Fruit fly (Drosophila melanogaster) S2 (cell line): ENCODE results near the gene CG7579.

Experiments
- CG8478 ChIP-seq: fragments of >200 bp; optimal IDR thresholded peaks from 2 replicates; lab custom pipeline; 2018
- CTCF ChIP-seq, 2 experiments: fragments of >200 bp; optimal IDR thresholded peaks; 2 replicates each; lab custom pipeline; 2018

The CG7579 gene

dm6 chr3L:15690711-15691591 is 7.7 kb upstream of the CG7579 start:
- no peak for TF ChIP-seq CTCF (optimal IDR thresholded peaks at IDR 0.05; lab: Kevin White, UChicago)
- no peak for TF ChIP-seq CG8478 (lab: Kevin White, UChicago)

dm6 chr3L:15689518-15689917 is 6.3 kb upstream of the CG7579 start:
- TF ChIP-seq CTCF (optimal IDR thresholded peaks at IDR 0.05; lab: Kevin White, UChicago), result no peak
- no peak for TF ChIP-seq CG8478 (lab: Kevin White, UChicago)

dm6 chr3L:15687802-15688201 is 4.6 kb upstream of the CG7579 start, which contains the start of gene CG34452:
CG34452 (minus strand) TSS chr3L:15687902.
- TF ChIP-seq CG8478 (lab: Kevin White, UChicago) (no peak), CTCF (optimal IDR thresholded peaks at IDR 0.05; lab: Kevin White, UChicago) (no peak)

- TF ChIP-seq CG8478 (lab: Kevin White, UChicago) (no peak), CTCF (optimal IDR thresholded peaks at IDR 0.05; lab: Kevin White, UChicago) (no peak)
Measured at dm6 chr3L:15684017-15684416, 772 bp upstream of the CG7579 start.

dm6 chr3L:15679420-15679819 is 3.8 kb downstream of the CG7579 start, which contains the start of gene CG7304:
CG7304 (plus strand) TSS chr3L:15679720.
- TF ChIP-seq CTCF (optimal IDR thresholded peaks at IDR 0.05; lab: Kevin White, UChicago), result no peak
- TF ChIP-seq CG8478 (lab: Kevin White, UChicago), result no peak

- TF ChIP-seq CG8478 (lab: Kevin White, UChicago) (no peak), CTCF (optimal IDR thresholded peaks at IDR 0.05; lab: Kevin White, UChicago) (no peak)
Measured at dm6 chr3L:15678284-15678683, 5.0 kb downstream of the CG7579 start.

- TF ChIP-seq CTCF (optimal IDR thresholded peaks at IDR 0.05; lab: Kevin White, UChicago), result no peak
- no peak for TF ChIP-seq CG8478 (lab: Kevin White, UChicago)
Measured at dm6 chr3L:15677662-15678061, 5.6 kb downstream of the CG7579 start.

- TF ChIP-seq CTCF (optimal IDR thresholded peaks at IDR 0.05; lab: Kevin White, UChicago), result no peak
Measured at dm6 chr3L:15675111-15675510, 8.1 kb downstream of the CG7579 start.

- TF ChIP-seq CG8478 (lab: Kevin White, UChicago), result no peak
- no peak for TF ChIP-seq CTCF (optimal IDR thresholded peaks at IDR 0.05; lab: Kevin White, UChicago)
Measured at dm6 chr3L:15672800-15673199, 10.4 kb downstream of the CG7579 start.

dm6 chr3L:15670455-15670854 is 12.8 kb downstream of the CG7579 start:
- TF ChIP-seq CTCF (optimal IDR thresholded peaks at IDR 0.05; lab: Kevin White, UChicago) (no peak), CG8478 (lab: Kevin White, UChicago) (no peak)

- TF ChIP-seq CG8478 (lab: Kevin White, UChicago) (no peak), CTCF (optimal IDR thresholded peaks at IDR 0.05; lab: Kevin White, UChicago) (no peak)
Measured at dm6 chr3L:15669939-15670338, 13.3 kb downstream of the CG7579 start.

dm6 chr3L:15665741-15666140 is 17.5 kb downstream of the CG7579 start:
- TF ChIP-seq CG8478 (lab: Kevin White, UChicago) (no peak), CTCF (optimal IDR thresholded peaks at IDR 0.05; lab: Kevin White, UChicago) (no peak)

- TF ChIP-seq CG8478 (lab: Kevin White, UChicago) (no peak), CTCF (optimal IDR thresholded peaks at IDR 0.05; lab: Kevin White, UChicago) (no peak)
Measured at dm6 chr3L:15664199-15664794, 18.9 kb downstream of the CG7579 start.

- TF ChIP-seq CG8478 (lab: Kevin White, UChicago) (no peak), CTCF (optimal IDR thresholded peaks at IDR 0.05; lab: Kevin White, UChicago) (no peak)
Measured at dm6 chr3L:15662510-15662909, 20.7 kb downstream of the CG7579 start.

dm6 chr3L:15661567-15661966 is 21.7 kb downstream of the CG7579 start, which contains the start of gene CG43082:
CG43082 (plus strand) TSS chr3L:15661867.
- no peak for TF ChIP-seq CTCF (optimal IDR thresholded peaks at IDR 0.05; lab: Kevin White, UChicago)
- TF ChIP-seq CG8478 (lab: Kevin White, UChicago), result no peak
